Fruit fly (Drosophila melanogaster) whole organism, pupa: ENCODE data around the gene CG10581.

ENCODE experiments used
- CG34367 ChIP-seq: fragments of 200-800 bp; sonication (Bioruptor generic); optimal IDR thresholded peaks from 2 replicates; lab custom pipeline; 2018; ENCODE audit warnings: missing biosample characterization, mild to moderate bottlenecking, missing genetic modification characterization
- CG4496 ChIP-seq: fragments of 200-800 bp; sonication (Bioruptor generic); IDR thresholded peaks from 3 replicates; pipeline ENCODE4 v1.3.6; 2022; ENCODE audit warnings: missing biosample characterization, missing genetic modification characterization
- rn ChIP-seq: fragments of 200-800 bp; sonication (Bioruptor generic); IDR thresholded peaks from 2 replicates; pipeline ENCODE4 v1.3.6; 2022; ENCODE audit warnings: missing biosample characterization, missing genetic modification characterization

- TF ChIP-seq rn (GFP tag; lab: Robert Waterston, UW) = no peak
- TF ChIP-seq CG34367 (tag; lab: Kevin White, UChicago) = no peak
- TF ChIP-seq CG4496 = no peak; the same call in 2 of the 3 replicates
Observed at dm6 chr3L:21026917-21027517, 7.0 kb downstream of the CG10581 start, which contains the start of gene skd.
